Worm (Caenorhabditis elegans) whole organism, late embryonic: Measurements from ENCODE around the gene irk-2.

Experiments used
- C08G9.2 ChIP-seq: sonication (generic microtip); optimal IDR thresholded peaks from 2 replicates; lab custom pipeline; 2016; ENCODE audit warnings: mild to moderate bottlenecking, missing genetic modification characterization, moderate library complexity, missing compliant biosample characterization
- C38D4.7 ChIP-seq: fragments of 200-800 bp; sonication (Bioruptor generic); optimal IDR thresholded peaks from 2 replicates; lab custom pipeline; 2018; ENCODE audit warnings: mild to moderate bottlenecking, missing genetic modification characterization, moderate library complexity, missing compliant biosample characterization
- F13H6.1 ChIP-seq: sonication (generic microtip); optimal IDR thresholded peaks from 2 replicates; lab custom pipeline; 2016; ENCODE audit warnings: missing genetic modification characterization, missing compliant biosample characterization
- K09A11.1 ChIP-seq: sonication (generic microtip); optimal IDR thresholded peaks from 2 replicates; lab custom pipeline; 2017; ENCODE audit warnings: antibody characterized with exemption, mild to moderate bottlenecking, missing genetic modification characterization, missing compliant biosample characterization; ENCODE audit not compliant: insufficient read depth
- Y22D7AL.16 ChIP-seq: sonication (generic microtip); optimal IDR thresholded peaks from 2 replicates; lab custom pipeline; 2016; ENCODE audit warnings: missing genetic modification characterization, missing compliant biosample characterization
- ceh-14 ChIP-seq: sonication (generic microtip); optimal IDR thresholded peaks from 2 replicates; lab custom pipeline; 2016; ENCODE audit warnings: missing genotype, missing genetic modification characterization, missing compliant biosample characterization
- ceh-18 ChIP-seq: sonication (generic microtip); optimal IDR thresholded peaks from 2 replicates; lab custom pipeline; 2016; ENCODE audit warnings: missing genetic modification characterization, missing compliant biosample characterization
- ceh-2 ChIP-seq: sonication (generic microtip); optimal IDR thresholded peaks from 2 replicates; lab custom pipeline; 2016; ENCODE audit warnings: missing genotype, missing genetic modification characterization, missing compliant biosample characterization
- ceh-22 ChIP-seq: sonication (generic microtip); optimal IDR thresholded peaks from 2 replicates; lab custom pipeline; 2017; ENCODE audit warnings: missing biosample characterization, missing genetic modification characterization
- ceh-30 ChIP-seq: fragments of 150-350 bp; optimal IDR thresholded peaks from 2 replicates; lab custom pipeline; 2014; ENCODE audit warnings: missing biosample characterization, missing genetic modification characterization
- ceh-34 ChIP-seq: sonication (generic microtip); optimal IDR thresholded peaks from 2 replicates; lab custom pipeline; 2016; ENCODE audit warnings: mild to moderate bottlenecking, missing genetic modification characterization, missing compliant biosample characterization
- ceh-6 ChIP-seq: fragments of 200-800 bp; sonication (Bioruptor generic); optimal IDR thresholded peaks from 2 replicates; lab custom pipeline; 2018; ENCODE audit warnings: mild to moderate bottlenecking, missing genetic modification characterization, missing compliant biosample characterization
- dve-1 ChIP-seq: sonication (generic microtip); optimal IDR thresholded peaks from 2 replicates; lab custom pipeline; 2017; ENCODE audit warnings: antibody characterized with exemption, mild to moderate bottlenecking, missing genetic modification characterization, missing compliant biosample characterization
- elt-4 ChIP-seq: sonication (generic microtip); optimal IDR thresholded peaks from 2 replicates; lab custom pipeline; 2016; ENCODE audit warnings: missing genetic modification characterization, missing compliant biosample characterization
- ets-4 ChIP-seq: sonication (generic microtip); optimal IDR thresholded peaks from 2 replicates; lab custom pipeline; 2016; ENCODE audit warnings: missing genetic modification characterization, missing compliant biosample characterization
- eyg-1 ChIP-seq: sonication (generic microtip); optimal IDR thresholded peaks from 2 replicates; lab custom pipeline; 2016; ENCODE audit warnings: missing genotype, missing genetic modification characterization, missing compliant biosample characterization
- fax-1 ChIP-seq: sonication (generic microtip); optimal IDR thresholded peaks from 2 replicates; lab custom pipeline; 2016; ENCODE audit warnings: missing genotype, missing genetic modification characterization, missing compliant biosample characterization
- gmeb-2 ChIP-seq: sonication (generic microtip); optimal IDR thresholded peaks from 2 replicates; lab custom pipeline; 2016; ENCODE audit warnings: missing genetic modification characterization, inconsistent platforms, missing compliant biosample characterization
- hlh-13 ChIP-seq: fragments of 200-800 bp; sonication (Bioruptor generic); optimal IDR thresholded peaks from 2 replicates; lab custom pipeline; 2018; ENCODE audit warnings: mild to moderate bottlenecking, missing genetic modification characterization, missing compliant biosample characterization
- hlh-30 ChIP-seq: sonication (generic microtip); optimal IDR thresholded peaks from 2 replicates; lab custom pipeline; 2017; ENCODE audit warnings: antibody characterized with exemption, missing genetic modification characterization, missing compliant biosample characterization; ENCODE audit not compliant: insufficient read depth
- hlh-6 ChIP-seq: sonication (generic microtip); optimal IDR thresholded peaks from 2 replicates; lab custom pipeline; 2016; ENCODE audit warnings: missing genotype, missing genetic modification characterization, missing compliant biosample characterization
- hlh-8 ChIP-seq: sonication (generic microtip); optimal IDR thresholded peaks from 2 replicates; lab custom pipeline; 2016; ENCODE audit warnings: missing genotype, missing genetic modification characterization, missing compliant biosample characterization
- lim-6 ChIP-seq: sonication (generic microtip); optimal IDR thresholded peaks from 2 replicates; lab custom pipeline; 2016; ENCODE audit warnings: missing genetic modification characterization, missing compliant biosample characterization
- mec-3 ChIP-seq: sonication (generic microtip); optimal IDR thresholded peaks from 2 replicates; lab custom pipeline; 2016; ENCODE audit warnings: borderline replicate concordance, missing genetic modification characterization, missing compliant biosample characterization
- nfya-1 ChIP-seq: sonication (generic microtip); optimal IDR thresholded peaks from 2 replicates; lab custom pipeline; 2017; ENCODE audit warnings: missing genetic modification characterization, mild to moderate bottlenecking, missing compliant biosample characterization, antibody characterized with exemption, moderate library complexity
- nhr-11 ChIP-seq: fragments of 150-350 bp; optimal IDR thresholded peaks from 2 replicates; lab custom pipeline; 2014; ENCODE audit warnings: missing biosample characterization, missing genetic modification characterization
- nhr-232 ChIP-seq: sonication (generic microtip); optimal IDR thresholded peaks from 2 replicates; lab custom pipeline; 2016; ENCODE audit warnings: missing genetic modification characterization, missing compliant biosample characterization
- npax-4 ChIP-seq: sonication (generic microtip); optimal IDR thresholded peaks from 2 replicates; lab custom pipeline; 2016; ENCODE audit warnings: missing genetic modification characterization, missing compliant biosample characterization
- odd-2 ChIP-seq: sonication (generic microtip); optimal IDR thresholded peaks from 2 replicates; lab custom pipeline; 2017; ENCODE audit warnings: antibody characterized with exemption, mild to moderate bottlenecking, missing genetic modification characterization, missing compliant biosample characterization
- pat-9 ChIP-seq: fragments of 200-800 bp; sonication (Bioruptor generic); optimal IDR thresholded peaks from 2 replicates; lab custom pipeline; 2018; ENCODE audit warnings: mild to moderate bottlenecking, missing genetic modification characterization, moderate library complexity, missing compliant biosample characterization
- pax-1 ChIP-seq: fragments of 150-350 bp; optimal IDR thresholded peaks from 2 replicates; lab custom pipeline; 2014; ENCODE audit warnings: missing biosample characterization, missing genetic modification characterization
- pha-2 ChIP-seq: sonication (generic microtip); optimal IDR thresholded peaks from 2 replicates; lab custom pipeline; 2017; ENCODE audit warnings: mild to moderate bottlenecking, missing genetic modification characterization, missing compliant biosample characterization
- pha-4 ChIP-seq: fragments of 150-350 bp; optimal IDR thresholded peaks from 2 replicates; lab custom pipeline; 2018; ENCODE audit warnings: missing biosample characterization, missing genetic modification reagents, missing genetic modification characterization
- pqm-1 ChIP-seq: sonication (generic microtip); optimal IDR thresholded peaks from 2 replicates; lab custom pipeline; 2016; ENCODE audit warnings: missing genetic modification characterization, missing compliant biosample characterization
- pros-1 ChIP-seq: fragments of 150-350 bp; optimal IDR thresholded peaks from 2 replicates; lab custom pipeline; 2014; ENCODE audit warnings: missing biosample characterization, missing genetic modification reagents, missing genetic modification characterization
- ref-2 ChIP-seq: sonication (generic microtip); optimal IDR thresholded peaks from 2 replicates; lab custom pipeline; 2016; ENCODE audit warnings: missing genetic modification characterization, missing compliant biosample characterization
- sdc-2 ChIP-seq: sonication (generic microtip); optimal IDR thresholded peaks from 2 replicates; lab custom pipeline; 2016; ENCODE audit warnings: missing genotype, missing genetic modification characterization, missing compliant biosample characterization
- sox-2 ChIP-seq: fragments of 200-800 bp; sonication (Bioruptor generic); IDR thresholded peaks from 2 replicates; pipeline ENCODE4 v1.3.6; 2022; ENCODE audit warnings: missing genetic modification reagents, missing genetic modification characterization, missing compliant biosample characterization
- sox-4 ChIP-seq: sonication (generic microtip); optimal IDR thresholded peaks from 2 replicates; lab custom pipeline; 2017; ENCODE audit warnings: mild to moderate bottlenecking, missing genetic modification characterization, inconsistent platforms, missing compliant biosample characterization
- tbx-2 ChIP-seq: sonication (generic microtip); optimal IDR thresholded peaks from 2 replicates; lab custom pipeline; 2016; ENCODE audit warnings: missing genetic modification characterization, missing compliant biosample characterization
- tbx-7 ChIP-seq: sonication (generic microtip); optimal IDR thresholded peaks from 2 replicates; lab custom pipeline; 2016; ENCODE audit warnings: missing genotype, missing genetic modification characterization, missing compliant biosample characterization
- unc-3 ChIP-seq, 2 experiments: fragments of 200-800 bp in 1 of 2; sonication (Bioruptor generic) in 1 of 2; sonication (generic microtip) in 1 of 2; conservative IDR thresholded peaks in 1 of 2; optimal IDR thresholded peaks in 1 of 2; 2 replicates each; pipeline versions ENCODE4 v1.3.6 to Lab custom; 2016 to 2022; ENCODE audit warnings: missing compliant biosample characterization in 2 of 2, missing genetic modification characterization in 2 of 2, missing genetic modification reagents in 1 of 2
- unc-42 ChIP-seq: sonication (generic microtip); optimal IDR thresholded peaks from 2 replicates; lab custom pipeline; 2016; ENCODE audit warnings: missing genotype, missing genetic modification characterization, missing compliant biosample characterization
- ztf-16 ChIP-seq: sonication (generic microtip); optimal IDR thresholded peaks from 2 replicates; lab custom pipeline; 2017; ENCODE audit warnings: missing genetic modification characterization, missing compliant biosample characterization

Gene irk-2

ce11 chrX:727737-728136 lies 13.4 kb upstream of the irk-2 start (continued):
- TF ChIP-seq tbx-2 (tag; lab: Kevin White, UChicago) (peak; percentile 79), ceh-6 (GFP tag; lab: Kevin White, UChicago) (no peak), C08G9.2 (tag; lab: Kevin White, UChicago) (peak; percentile 20), fax-1 (tag; lab: Kevin White, UChicago) (peak; percentile 32), elt-4 (tag; lab: Kevin White, UChicago) (no peak), unc-42 (peak; percentile 95), mec-3 (tag; lab: Kevin White, UChicago) (no peak), pros-1 (tag; lab: Kevin White, UChicago) (peak; percentile 7), ceh-2 (tag; lab: Kevin White, UChicago) (peak; percentile 75), pha-4 (tag; lab: Kevin White, UChicago) (no peak), hlh-6 (tag; lab: Kevin White, UChicago) (peak; percentile 52), ceh-14 (tag; lab: Kevin White, UChicago) (peak; percentile 32)

ce11 chrX:726295-726694 lies 12.0 kb upstream of the irk-2 start:
- TF ChIP-seq elt-4 (tag; lab: Kevin White, UChicago) = no peak
- TF ChIP-seq K09A11.1 (tag; lab: Kevin White, UChicago) = no peak
- TF ChIP-seq ceh-18 (tag; lab: Kevin White, UChicago) = no peak
- no peak for TF ChIP-seq ceh-34 (tag; lab: Kevin White, UChicago)

ce11 chrX:725868-726267 lies 11.6 kb upstream of the irk-2 start, which contains the start of gene sli-1:
TSS of gene sli-1 (minus strand) at chrX:725968.
- TF ChIP-seq ceh-22 (no peak), hlh-8 (tag; lab: Kevin White, UChicago) (no peak), hlh-6 (tag; lab: Kevin White, UChicago) (no peak), ztf-16 (no peak), Y22D7AL.16 (no peak), unc-3 (GFP tag; conservative IDR thresholded peaks at IDR 0.05; lab: Robert Waterston, UW) (no peak), unc-3 (tag; optimal IDR thresholded peaks at IDR 0.05; lab: Kevin White, UChicago) (no peak), pat-9 (tag; lab: Kevin White, UChicago) (no peak), nhr-11 (tag; lab: Kevin White, UChicago) (no peak), F13H6.1 (tag; lab: Kevin White, UChicago) (no peak), ceh-30 (tag; lab: Kevin White, UChicago) (no peak), nhr-232 (tag; lab: Kevin White, UChicago) (no peak), pqm-1 (tag; lab: Kevin White, UChicago) (no peak), sox-4 (tag; lab: Kevin White, UChicago) (no peak), sox-2 (GFP tag; lab: Robert Waterston, UW) (no peak), pha-2 (tag; lab: Kevin White, UChicago) (no peak), hlh-13 (GFP tag; lab: Kevin White, UChicago) (no peak), eyg-1 (tag; lab: Kevin White, UChicago) (no peak), lim-6 (tag; lab: Kevin White, UChicago) (no peak), dve-1 (tag; lab: Kevin White, UChicago) (no peak), C08G9.2 (tag; lab: Kevin White, UChicago) (no peak)

ce11 chrX:706490-706889 lies 7.8 kb downstream of the irk-2 start, which contains the start of gene M02A10.1:
TSS of gene M02A10.1 (plus strand) at chrX:706790.
- TF ChIP-seq ets-4 (tag; lab: Kevin White, UChicago) = no peak
- no peak for TF ChIP-seq hlh-30 (tag; lab: Kevin White, UChicago)
- no peak for TF ChIP-seq pha-2 (tag; lab: Kevin White, UChicago)
- no peak for TF ChIP-seq pat-9 (tag; lab: Kevin White, UChicago)
- TF ChIP-seq sdc-2 (tag; lab: Kevin White, UChicago) = no peak
- no peak for TF ChIP-seq hlh-6 (tag; lab: Kevin White, UChicago)
- no peak for TF ChIP-seq eyg-1 (tag; lab: Kevin White, UChicago)
- TF ChIP-seq Y22D7AL.16 = no peak
- TF ChIP-seq C38D4.7 = no peak
- TF ChIP-seq gmeb-2 = no peak
- no peak for TF ChIP-seq npax-4 (tag; lab: Kevin White, UChicago)
- no peak for TF ChIP-seq nfya-1 (tag; lab: Kevin White, UChicago)
- TF ChIP-seq unc-42 = no peak
- no peak for TF ChIP-seq pax-1
- no peak for TF ChIP-seq tbx-7 (tag; lab: Kevin White, UChicago)
- TF ChIP-seq sox-4 (tag; lab: Kevin White, UChicago) = no peak
- TF ChIP-seq ref-2 (tag; lab: Kevin White, UChicago) = no peak
- no peak for TF ChIP-seq odd-2 (tag; lab: Kevin White, UChicago)
- TF ChIP-seq pros-1 (tag; lab: Kevin White, UChicago) = no peak
